Fruit fly (Drosophila melanogaster) whole organism, prepupa: ENCODE results near the gene CG10600.

Experiments
- Met ChIP-seq: fragments of 200-800 bp; sonication (Bioruptor generic); optimal IDR thresholded peaks from 3 replicates; lab custom pipeline; 2016; ENCODE audit warnings: missing biosample characterization, missing genetic modification characterization
- achi ChIP-seq: fragments of 200-800 bp; sonication (Bioruptor generic); optimal IDR thresholded peaks from 3 replicates; lab custom pipeline; 2016; ENCODE audit warnings: missing biosample characterization, missing genetic modification characterization

DNA sequence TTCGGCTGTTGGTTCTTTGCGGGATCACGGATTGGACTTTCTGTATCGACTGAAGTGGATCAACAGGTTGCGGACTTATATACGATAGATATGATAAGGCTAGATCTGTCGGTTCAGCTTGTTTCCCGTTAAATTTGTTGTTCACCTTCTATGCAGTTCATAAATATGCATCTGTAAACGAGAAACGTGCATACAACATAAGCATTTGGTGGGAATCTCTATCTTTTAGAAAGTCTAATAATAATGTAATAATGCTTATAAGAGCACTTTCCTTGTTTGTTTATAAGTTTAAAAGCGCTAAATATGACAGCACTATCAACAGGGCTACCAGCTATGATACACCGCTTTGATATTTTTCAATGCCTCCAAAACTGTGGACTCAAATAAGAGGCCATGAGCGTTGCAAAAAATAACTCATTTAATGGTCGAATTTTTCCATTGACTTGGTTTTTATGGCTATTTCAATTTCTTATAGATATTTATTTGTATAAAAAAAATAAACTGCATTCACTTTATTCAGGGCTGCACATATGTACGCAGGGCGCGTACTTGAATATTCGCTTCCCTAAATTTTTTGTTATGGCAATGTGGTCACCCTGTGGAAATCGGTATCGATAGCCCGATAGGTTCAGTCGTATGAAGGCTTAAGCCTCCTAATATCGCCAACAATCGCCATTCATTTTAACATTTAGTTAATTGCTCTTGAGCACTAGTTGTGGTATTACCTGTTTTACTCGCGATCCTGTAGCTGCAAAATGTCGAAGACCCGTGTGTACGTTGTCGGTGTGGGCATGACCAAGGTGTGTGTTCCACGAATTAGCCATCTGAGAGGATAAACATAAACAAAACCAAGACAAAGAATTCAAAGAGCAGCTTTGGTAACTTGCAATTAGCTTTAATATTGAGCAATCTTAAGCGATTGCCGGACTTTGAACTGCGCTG is 8.6 kb downstream of the CG10600 start, which contains the start of the genes CG17597 and ScpX:
- TF ChIP-seq Met (GFP tag; lab: Kevin White, UChicago), result peak; percentile 67
- TF ChIP-seq achi (GFP tag; lab: Kevin White, UChicago), result peak; percentile 65
